Worm (Caenorhabditis elegans) whole organism, L4/young adult: ENCODE measurements around the gene Y39A1A.21.

Source experiments
- W03F9.2 ChIP-seq: fragments of 150-350 bp; optimal IDR thresholded peaks from 2 replicates; lab custom pipeline; 2014; ENCODE audit warnings: missing biosample characterization, missing genetic modification characterization
- him-1 ChIP-seq: sonication (generic microtip); optimal IDR thresholded peaks from 2 replicates; lab custom pipeline; 2016; ENCODE audit warnings: missing genotype, missing genetic modification reagents, missing genetic modification characterization, missing compliant biosample characterization

- TF ChIP-seq him-1 (tag; lab: Kevin White, UChicago) (no peak), W03F9.2 (no peak)
These were observed 48.8 kb upstream of the Y39A1A.21 start, which contains the start of gene hpl-2 for ce11 chrIII:10755480-10756066.
